Worm (Caenorhabditis elegans): ENCODE measurements around the gene D2096.13.

DNA sequence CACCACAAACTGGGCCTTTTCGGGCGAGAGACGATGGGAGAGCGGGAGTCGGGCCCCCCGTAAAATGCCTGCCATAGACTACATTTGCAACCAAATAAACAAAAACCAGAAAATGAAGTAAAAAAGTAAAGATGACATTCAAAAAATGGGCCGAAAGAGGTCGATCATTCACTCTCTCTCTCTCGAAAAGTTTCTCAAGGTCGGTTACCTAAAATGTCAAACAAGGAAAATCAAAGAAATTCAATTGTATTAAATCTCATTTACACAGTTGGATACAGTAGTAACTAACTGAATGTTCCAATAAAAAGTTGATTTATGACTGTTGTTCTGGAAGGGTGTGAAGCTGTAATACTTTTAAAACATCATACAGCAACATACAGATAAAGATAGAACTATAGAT lies 39.6 kb downstream of the D2096.13 start:
- TF ChIP-seq pat-9 (tag; optimal IDR thresholded peaks at IDR 0.05) (no peak), ceh-30 (tag; optimal IDR thresholded peaks at IDR 0.05) (no peak), tbx-2 (tag; optimal IDR thresholded peaks at IDR 0.05) (no peak), ceh-19 (GFP tag; optimal IDR thresholded peaks at IDR 0.05) (no peak), eyg-1 (tag; optimal IDR thresholded peaks at IDR 0.05) (no peak), unc-86 (tag; optimal IDR thresholded peaks at IDR 0.05) (no peak), ama-1 (optimal IDR thresholded peaks at IDR 0.05) (no peak), syd-9 (tag; optimal IDR thresholded peaks at IDR 0.05) (no peak)

All from whole organism, late embryonic.